Worm (Caenorhabditis elegans): ENCODE results near the gene T14B4.1.

DNA sequence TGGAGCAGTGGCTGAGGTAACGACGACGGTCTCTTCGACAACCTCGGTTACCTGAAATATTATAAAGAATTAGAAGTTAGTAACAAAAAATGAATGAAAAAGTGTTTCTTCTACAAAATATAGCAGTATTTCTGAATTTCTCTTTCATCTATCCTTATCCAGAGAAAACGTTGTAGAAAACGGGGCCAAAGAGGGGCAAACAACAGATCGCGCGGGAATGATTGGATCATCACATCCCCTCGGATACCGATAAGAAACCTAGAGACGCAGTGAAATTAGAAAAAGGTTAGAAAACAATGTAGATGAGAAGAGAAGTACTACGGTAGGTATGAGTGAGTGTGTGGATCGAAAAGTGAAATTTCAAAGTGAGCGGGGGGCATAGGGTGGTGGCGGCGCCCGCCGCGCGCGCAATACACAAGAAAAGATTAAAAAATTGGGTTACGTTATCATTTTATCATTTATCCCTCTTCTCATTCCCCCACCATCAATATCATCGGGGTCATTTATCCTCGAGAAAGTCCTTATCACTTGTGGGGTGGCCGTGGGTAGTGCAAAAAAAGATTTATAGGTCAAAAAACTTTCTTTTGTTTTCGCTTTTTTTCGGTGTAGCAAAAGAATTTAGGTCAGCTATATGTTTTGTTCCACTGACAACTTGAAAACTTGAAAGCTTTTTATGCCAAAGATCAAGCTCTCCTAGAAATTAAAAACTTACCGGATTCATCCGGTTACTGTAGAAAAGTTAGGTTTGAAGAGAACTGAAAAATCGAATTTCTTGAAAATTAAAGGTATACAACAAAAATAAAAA is 24.3 kb upstream of the T14B4.1 start, which contains the start of the genes dpy-10 and T14B4.19:
- TF ChIP-seq ama-1 (optimal IDR thresholded peaks at IDR 0.05) = no peak
- no peak for TF ChIP-seq hmg-4 (GFP tag; optimal IDR thresholded peaks at IDR 0.05)
- TF ChIP-seq aly-1 (tag; optimal IDR thresholded peaks at IDR 0.05) = no peak
- TF ChIP-seq tra-4 (tag; optimal IDR thresholded peaks at IDR 0.05) = no peak
- TF ChIP-seq ets-7 (tag; optimal IDR thresholded peaks at IDR 0.05) = no peak
- TF ChIP-seq hnd-1 (tag; optimal IDR thresholded peaks at IDR 0.05) = no peak
- TF ChIP-seq ceh-36 (tag; optimal IDR thresholded peaks at IDR 0.05) = peak; percentile 19
